Fruit fly (Drosophila melanogaster) whole organism, embryonic: ENCODE results near the gene CBP.
A peak's percentile ranks its signal among the peaks of the same experiment; 100 is the strongest.

Source experiments
- Adf1 ChIP-seq: fragments of 200-800 bp; sonication (Bioruptor generic); IDR thresholded peaks from 2 replicates; pipeline ENCODE4 v1.3.6; 2022; ENCODE audit warnings: missing biosample characterization, missing genetic modification characterization
- CG10321 ChIP-seq: fragments of 200-800 bp; sonication (Bioruptor generic); IDR thresholded peaks from 2 replicates; pipeline ENCODE4 v1.3.6; 2022; ENCODE audit warnings: missing biosample characterization, missing genetic modification characterization
- CG10431 ChIP-seq: fragments of 200-800 bp; sonication (Bioruptor generic); optimal IDR thresholded peaks from 3 replicates; lab custom pipeline; 2018; ENCODE audit warnings: missing biosample characterization, mild to moderate bottlenecking, missing genetic modification characterization
- CG11456 ChIP-seq: fragments of 200-800 bp; sonication (Bioruptor generic); IDR thresholded peaks from 3 replicates; pipeline ENCODE4 v1.3.6; 2022; ENCODE audit warnings: missing biosample characterization, missing genetic modification characterization
- CG12942 ChIP-seq: fragments of 200-800 bp; sonication (Bioruptor generic); optimal IDR thresholded peaks from 3 replicates; lab custom pipeline; 2016; ENCODE audit warnings: missing biosample characterization, missing genetic modification characterization
- CG14050 ChIP-seq: fragments of 200-800 bp; sonication (Bioruptor generic); IDR thresholded peaks from 3 replicates; pipeline ENCODE4 v1.3.6; 2022; ENCODE audit warnings: missing biosample characterization, missing genetic modification characterization
- CG14710 ChIP-seq: fragments of 200-800 bp; sonication (Bioruptor generic); optimal IDR thresholded peaks from 3 replicates; lab custom pipeline; 2019; ENCODE audit warnings: missing biosample characterization, mild to moderate bottlenecking, missing genetic modification characterization, moderate library complexity
- CG14860 ChIP-seq: fragments of 200-800 bp; sonication (Bioruptor generic); IDR thresholded peaks from 3 replicates; pipeline ENCODE4 v1.3.6; 2022; ENCODE audit warnings: missing biosample characterization, missing genetic modification characterization; ENCODE audit not compliant: partially characterized antibody
- CG14965 ChIP-seq: fragments of 200-800 bp; sonication (Bioruptor generic); optimal IDR thresholded peaks from 2 replicates; lab custom pipeline; 2016; ENCODE audit warnings: missing biosample characterization, missing genetic modification characterization, borderline replicate concordance
- CG15011 ChIP-seq: fragments of 200-800 bp; sonication (Bioruptor generic); optimal IDR thresholded peaks from 3 replicates; lab custom pipeline; 2018; ENCODE audit warnings: missing biosample characterization, mild to moderate bottlenecking, missing genetic modification characterization
- CG15601 ChIP-seq: fragments of 200-800 bp; sonication (Bioruptor generic); optimal IDR thresholded peaks from 3 replicates; lab custom pipeline; 2019; ENCODE audit warnings: missing biosample characterization, mild to moderate bottlenecking, missing genetic modification characterization, moderate library complexity
- CG1603 ChIP-seq: fragments of 200-800 bp; sonication (Bioruptor generic); optimal IDR thresholded peaks from 2 replicates; lab custom pipeline; 2019; ENCODE audit warnings: missing biosample characterization, mild to moderate bottlenecking, missing genetic modification characterization, moderate library complexity
- CG16813 ChIP-seq: fragments of 200-800 bp; sonication (Bioruptor generic); IDR thresholded peaks from 3 replicates; pipeline ENCODE4 v1.3.6; 2022; ENCODE audit warnings: missing biosample characterization, missing genetic modification characterization; ENCODE audit not compliant: partially characterized antibody
- CG16863 ChIP-seq: fragments of 200-800 bp; sonication (Bioruptor generic); optimal IDR thresholded peaks from 3 replicates; lab custom pipeline; 2016; ENCODE audit warnings: missing biosample characterization, missing genetic modification characterization
- CG17359 ChIP-seq: fragments of 200-800 bp; sonication (Bioruptor generic); optimal IDR thresholded peaks from 3 replicates; lab custom pipeline; 2018; ENCODE audit warnings: missing biosample characterization, mild to moderate bottlenecking, missing genetic modification characterization, moderate library complexity
- CG2116 ChIP-seq: fragments of 200-800 bp; sonication (Bioruptor generic); optimal IDR thresholded peaks from 3 replicates; lab custom pipeline; 2018; ENCODE audit warnings: missing biosample characterization, mild to moderate bottlenecking, missing genetic modification characterization
- CG30403 ChIP-seq: fragments of 200-800 bp; sonication (Bioruptor generic); optimal IDR thresholded peaks from 3 replicates; lab custom pipeline; 2016; ENCODE audit warnings: missing biosample characterization, missing genetic modification characterization
- CG3065 ChIP-seq: fragments of 200-800 bp; sonication (Bioruptor generic); optimal IDR thresholded peaks from 2 replicates; lab custom pipeline; 2016; ENCODE audit warnings: missing biosample characterization, missing genetic modification characterization
- CG31441 ChIP-seq: fragments of 200-800 bp; sonication (Bioruptor generic); IDR thresholded peaks from 2 replicates; pipeline ENCODE4 v1.3.6; 2022; ENCODE audit warnings: missing biosample characterization, missing genetic modification characterization
- CG3281 ChIP-seq: fragments of 200-800 bp; sonication (Bioruptor generic); optimal IDR thresholded peaks from 3 replicates; lab custom pipeline; 2017; ENCODE audit warnings: missing biosample characterization, mild to moderate bottlenecking, missing genetic modification characterization
- CG34376 ChIP-seq: fragments of 200-800 bp; sonication (Bioruptor generic); optimal IDR thresholded peaks from 2 replicates; lab custom pipeline; 2018; ENCODE audit warnings: missing biosample characterization, mild to moderate bottlenecking, missing genetic modification characterization
- CG3995 ChIP-seq: fragments of 200-800 bp; sonication (Bioruptor generic); optimal IDR thresholded peaks from 3 replicates; lab custom pipeline; 2016; ENCODE audit warnings: missing biosample characterization, missing genetic modification characterization
- CG42726 ChIP-seq: fragments of 200-800 bp; sonication (Bioruptor generic); IDR thresholded peaks from 2 replicates; pipeline ENCODE4 v1.3.6; 2022; ENCODE audit warnings: missing biosample characterization, missing genetic modification characterization; ENCODE audit not compliant: partially characterized antibody
- CG4360 ChIP-seq: fragments of 200-800 bp; sonication (Bioruptor generic); IDR thresholded peaks from 2 replicates; pipeline ENCODE4 v1.3.6; 2022; ENCODE audit warnings: missing biosample characterization, missing genetic modification characterization
- CG7839 ChIP-seq: fragments of 200-800 bp; sonication (Bioruptor generic); optimal IDR thresholded peaks from 3 replicates; lab custom pipeline; 2018; ENCODE audit warnings: missing biosample characterization, mild to moderate bottlenecking, missing genetic modification characterization, moderate library complexity
- Camta ChIP-seq: fragments of 200-800 bp; sonication (Bioruptor generic); optimal IDR thresholded peaks from 2 replicates; lab custom pipeline; 2016; ENCODE audit warnings: missing biosample characterization, missing genetic modification characterization
- Dref ChIP-seq: fragments of 200-800 bp; sonication (Bioruptor generic); IDR thresholded peaks from 2 replicates; pipeline ENCODE4 v1.3.6; 2022; ENCODE audit warnings: missing biosample characterization, missing genetic modification characterization
- Drgx ChIP-seq: fragments of 200-800 bp; sonication (Bioruptor generic); IDR thresholded peaks from 2 replicates; pipeline ENCODE4 v1.3.6; 2022; ENCODE audit warnings: missing biosample characterization, missing genetic modification characterization
- Elba2 ChIP-seq: fragments of 200-800 bp; sonication (Bioruptor generic); optimal IDR thresholded peaks from 3 replicates; lab custom pipeline; 2016; ENCODE audit warnings: missing biosample characterization, missing genetic modification characterization
- Mad ChIP-seq: fragments of 200-800 bp; sonication (Bioruptor generic); optimal IDR thresholded peaks from 2 replicates; lab custom pipeline; 2016; ENCODE audit warnings: missing biosample characterization, missing genetic modification characterization
- Nf-YB ChIP-seq: fragments of 200-800 bp; sonication (Bioruptor generic); optimal IDR thresholded peaks from 3 replicates; lab custom pipeline; 2019; ENCODE audit warnings: missing biosample characterization, mild to moderate bottlenecking, missing genetic modification characterization, moderate library complexity
- Sox102F ChIP-seq: fragments of 200-800 bp; sonication (Bioruptor generic); optimal IDR thresholded peaks from 2 replicates; lab custom pipeline; 2018; ENCODE audit warnings: missing biosample characterization, mild to moderate bottlenecking, missing genetic modification characterization, moderate library complexity
- abd-A ChIP-seq: fragments of 200-800 bp; sonication (Bioruptor generic); optimal IDR thresholded peaks from 3 replicates; lab custom pipeline; 2019; ENCODE audit warnings: missing biosample characterization, mild to moderate bottlenecking, missing genetic modification characterization, moderate library complexity
- btn ChIP-seq: fragments of 200-800 bp; sonication (Bioruptor generic); optimal IDR thresholded peaks from 2 replicates; lab custom pipeline; 2016; ENCODE audit warnings: missing biosample characterization, missing genetic modification characterization
- cato ChIP-seq: fragments of 200-800 bp; sonication (Bioruptor generic); optimal IDR thresholded peaks from 2 replicates; lab custom pipeline; 2016; ENCODE audit warnings: missing biosample characterization, missing genetic modification characterization, borderline replicate concordance
- chif ChIP-seq, 2 experiments: fragments of 200-800 bp; sonication (Bioruptor generic); optimal IDR thresholded peaks; 3 replicates each; lab custom pipeline; 2016; ENCODE audit warnings: missing biosample characterization in 2 of 2, missing genetic modification characterization in 2 of 2
- crp ChIP-seq, 2 experiments: fragments of 200-800 bp; sonication (Bioruptor generic); optimal IDR thresholded peaks; 2 replicates in 1 of 2; 3 replicates in 1 of 2; lab custom pipeline; 2017; ENCODE audit warnings: missing biosample characterization in 2 of 2, missing genetic modification characterization in 2 of 2, mild to moderate bottlenecking in 1 of 2, moderate library complexity in 1 of 2
- disco-r ChIP-seq: fragments of 200-800 bp; sonication (Bioruptor generic); optimal IDR thresholded peaks from 2 replicates; lab custom pipeline; 2016; ENCODE audit warnings: missing biosample characterization, missing genetic modification characterization
- eve ChIP-seq, 2 experiments: fragments of >200 bp; optimal IDR thresholded peaks; 2 replicates each; lab custom pipeline; 2017; ENCODE audit warnings: missing biosample characterization in 2 of 2, missing genetic modification characterization in 2 of 2
- fd96Cb ChIP-seq: fragments of 200-800 bp; sonication (Bioruptor generic); optimal IDR thresholded peaks from 2 replicates; lab custom pipeline; 2018; ENCODE audit warnings: missing biosample characterization, mild to moderate bottlenecking, missing genetic modification characterization, moderate library complexity
- klu ChIP-seq: fragments of 200-800 bp; sonication (Bioruptor generic); IDR thresholded peaks from 2 replicates; pipeline ENCODE4 v1.3.6; 2022; ENCODE audit warnings: missing biosample characterization, missing genetic modification characterization
- schlank ChIP-seq: fragments of 200-800 bp; sonication (Bioruptor generic); optimal IDR thresholded peaks from 2 replicates; lab custom pipeline; 2018; ENCODE audit warnings: missing biosample characterization, mild to moderate bottlenecking, missing genetic modification characterization
- sqz ChIP-seq: fragments of 200-800 bp; sonication (Bioruptor generic); optimal IDR thresholded peaks from 3 replicates; lab custom pipeline; 2018; ENCODE audit warnings: missing biosample characterization, mild to moderate bottlenecking, missing genetic modification characterization
- stc ChIP-seq: fragments of 200-800 bp; sonication (Bioruptor generic); IDR thresholded peaks from 2 replicates; pipeline ENCODE4 v1.3.6; 2022; ENCODE audit warnings: missing biosample characterization, missing genetic modification characterization
- ttk ChIP-seq: fragments of 200-800 bp; sonication (Bioruptor generic); IDR thresholded peaks from 2 replicates; pipeline ENCODE4 v2.1.2; 2022; ENCODE audit warnings: missing biosample characterization, missing genetic modification characterization
- unc-4 ChIP-seq: fragments of 200-800 bp; sonication (Bioruptor generic); IDR thresholded peaks from 2 replicates; pipeline ENCODE4 v1.3.6; 2022; ENCODE audit warnings: missing biosample characterization, missing genetic modification characterization; ENCODE audit not compliant: partially characterized antibody
- unpg ChIP-seq: fragments of 200-800 bp; sonication (Bioruptor generic); optimal IDR thresholded peaks from 3 replicates; lab custom pipeline; 2018; ENCODE audit warnings: missing biosample characterization, mild to moderate bottlenecking, missing genetic modification characterization, moderate library complexity
- zen ChIP-seq: fragments of 200-800 bp; sonication (Bioruptor generic); optimal IDR thresholded peaks from 3 replicates; lab custom pipeline; 2018; ENCODE audit warnings: missing biosample characterization, mild to moderate bottlenecking, missing genetic modification characterization, moderate library complexity
- zf30C ChIP-seq: fragments of 200-800 bp; sonication (Bioruptor generic); optimal IDR thresholded peaks from 3 replicates; lab custom pipeline; 2018; ENCODE audit warnings: missing biosample characterization, mild to moderate bottlenecking, missing genetic modification characterization

CBP gene

dm6 chrX:7319053-7319702 is 18.0 kb upstream of the CBP start (continued):
- TF ChIP-seq zf30C = peak; percentile 81
- peak; percentile 54 for TF ChIP-seq Mad
- TF ChIP-seq CG3995 (GFP tag; lab: Kevin White, UChicago) = no peak
- peak; percentile 93 for TF ChIP-seq CG14710 (tag; lab: Kevin White, UChicago)
- no peak for TF ChIP-seq schlank
- TF ChIP-seq CG30403 (GFP tag; lab: Kevin White, UChicago) = peak; percentile 84
- no peak for TF ChIP-seq klu (GFP tag; lab: Robert Waterston, UW)
- no peak for TF ChIP-seq ttk
- peak; percentile 50 for TF ChIP-seq CG3065 (GFP tag; lab: Kevin White, UChicago)
- TF ChIP-seq disco-r (GFP tag; lab: Kevin White, UChicago) = peak; percentile 28
- no peak for TF ChIP-seq CG34376 (GFP tag; lab: Kevin White, UChicago)
- no peak for TF ChIP-seq CG10321 (GFP tag; lab: Robert Waterston, UW)
- TF ChIP-seq unc-4 = no peak
- peak; percentile 60 for TF ChIP-seq CG1603 (tag; lab: Kevin White, UChicago)
- peak; percentile 75 to 86 for TF ChIP-seq chif (GFP tag; optimal IDR thresholded peaks at IDR 0.05; lab: Kevin White, UChicago)
- no peak for TF ChIP-seq CG42726 (GFP tag; lab: Robert Waterston, UW)
- peak; percentile 88 for TF ChIP-seq CG31441
- peak; percentile 67 for TF ChIP-seq Nf-YB (GFP tag; lab: Kevin White, UChicago)
- TF ChIP-seq zen (tag; lab: Kevin White, UChicago) = peak; percentile 86
- peak; percentile 57 for TF ChIP-seq CG12942 (GFP tag; lab: Kevin White, UChicago)
- peak; percentile 33 to 82 for TF ChIP-seq eve (GFP tag; optimal IDR thresholded peaks at IDR 0.05; lab: Kevin White, UChicago)
- TF ChIP-seq CG15601 = peak; percentile 86
- peak; percentile 12 for TF ChIP-seq CG15011 (GFP tag; lab: Kevin White, UChicago)
- TF ChIP-seq CG11456 = no peak
- TF ChIP-seq CG7839 (tag; lab: Kevin White, UChicago) = peak; percentile 83
- TF ChIP-seq CG3281 (GFP tag; lab: Kevin White, UChicago) = no peak
- no peak for TF ChIP-seq sqz (GFP tag; lab: Kevin White, UChicago)
- peak; percentile 89 for TF ChIP-seq CG4360
- no peak for TF ChIP-seq CG16813
- peak; percentile 73 for TF ChIP-seq cato (GFP tag; lab: Kevin White, UChicago)
- TF ChIP-seq Adf1 (GFP tag; lab: Robert Waterston, UW) = peak; percentile 14; the same call in 1 of the 2 replicates
- TF ChIP-seq Drgx (GFP tag; lab: Robert Waterston, UW) = peak; percentile 61
- peak; percentile 49 for TF ChIP-seq CG2116 (GFP tag; lab: Kevin White, UChicago)
- peak; percentile 41 for TF ChIP-seq Elba2
- TF ChIP-seq fd96Cb (tag; lab: Kevin White, UChicago) = peak; percentile 91
- no peak for TF ChIP-seq Dref (GFP tag; lab: Robert Waterston, UW)
- peak in 1 of 2 experiments; percentile 24 for TF ChIP-seq crp (GFP tag; optimal IDR thresholded peaks at IDR 0.05; lab: Kevin White, UChicago)
- TF ChIP-seq btn (GFP tag; lab: Kevin White, UChicago) = peak; percentile 33
- TF ChIP-seq Sox102F (GFP tag; lab: Kevin White, UChicago) = peak; percentile 84
- peak; percentile 84 for TF ChIP-seq unpg (GFP tag; lab: Kevin White, UChicago)
- TF ChIP-seq Camta (GFP tag; lab: Kevin White, UChicago) = peak; percentile 74
- peak; percentile 76 for TF ChIP-seq CG17359
- TF ChIP-seq stc (GFP tag; lab: Robert Waterston, UW) = peak; percentile 49
- no peak for TF ChIP-seq abd-A (tag; lab: Kevin White, UChicago)
- peak; percentile 69 for TF ChIP-seq CG16863 (GFP tag; lab: Kevin White, UChicago)
- TF ChIP-seq CG14860 (GFP tag; lab: Robert Waterston, UW) = no peak
- no peak for TF ChIP-seq CG14965 (GFP tag; lab: Kevin White, UChicago)
- TF ChIP-seq CG10431 (GFP tag; lab: Kevin White, UChicago) = peak; percentile 36
- TF ChIP-seq CG14050 (GFP tag; lab: Robert Waterston, UW) = peak; percentile 18; the same call in 1 of the 3 replicates
